Worm (Caenorhabditis elegans): ENCODE measurements around the gene fbxa-214.

- TF ChIP-seq nhr-28 (tag; optimal IDR thresholded peaks at IDR 0.05) = no peak
- no peak for TF ChIP-seq nhr-237 (tag; optimal IDR thresholded peaks at IDR 0.05)
- no peak for TF ChIP-seq sem-2 (GFP tag; optimal IDR thresholded peaks at IDR 0.05)
- TF ChIP-seq elt-1 (tag; optimal IDR thresholded peaks at IDR 0.05; ENCODE audit: borderline replicate concordance, insufficient read depth) = no peak
- no peak for TF ChIP-seq lin-32 (GFP tag; optimal IDR thresholded peaks at IDR 0.05)
- no peak for TF ChIP-seq lin-13 (tag; optimal IDR thresholded peaks at IDR 0.05)
- TF ChIP-seq ces-1 (GFP tag; optimal IDR thresholded peaks at IDR 0.05) = no peak
- no peak for TF ChIP-seq sptf-1 (tag; optimal IDR thresholded peaks at IDR 0.05)
Observed at ce11 chrV:6096559-6097155, 26.8 kb upstream of the fbxa-214 start, which contains the start of gene smut-1.
